Worm (Caenorhabditis elegans) whole organism, L4 larva: ENCODE measurements around the gene Y41E3.8.

Experiments used
- D1046.2 ChIP-seq: fragments of 200-800 bp; sonication (Bioruptor generic); IDR thresholded peaks from 2 replicates; pipeline ENCODE4 v1.3.6; 2022; ENCODE audit warnings: missing genetic modification characterization, missing compliant biosample characterization
- F10B5.3 ChIP-seq: sonication (generic microtip); optimal IDR thresholded peaks from 2 replicates; lab custom pipeline; 2016; ENCODE audit warnings: mild to moderate bottlenecking, missing genetic modification characterization, missing compliant biosample characterization
- F49E8.2 ChIP-seq: sonication (generic microtip); optimal IDR thresholded peaks from 2 replicates; lab custom pipeline; 2016; ENCODE audit warnings: missing compliant biosample characterization, mild to moderate bottlenecking, missing genetic modification characterization, borderline replicate concordance
- R02D3.7 ChIP-seq: fragments of 150-350 bp; sonication (generic microtip); optimal IDR thresholded peaks from 3 replicates; lab custom pipeline; 2014; ENCODE audit warnings: missing biosample characterization, missing genetic modification characterization
- T20F7.1 ChIP-seq: fragments of 200-800 bp; sonication (Bioruptor generic); optimal IDR thresholded peaks from 2 replicates; lab custom pipeline; 2018; ENCODE audit warnings: mild to moderate bottlenecking, missing genetic modification characterization, missing compliant biosample characterization
- Y5F2A.4 ChIP-seq: fragments of 200-800 bp; sonication (Bioruptor generic); optimal IDR thresholded peaks from 2 replicates; lab custom pipeline; 2018; ENCODE audit warnings: mild to moderate bottlenecking, missing genetic modification characterization, missing compliant biosample characterization
- Y75B8A.6 ChIP-seq: fragments of 200-800 bp; sonication (Bioruptor generic); IDR thresholded peaks from 2 replicates; pipeline ENCODE4 v1.3.6; 2022; ENCODE audit warnings: missing genetic modification reagents, missing genetic modification characterization, missing compliant biosample characterization
- aha-1 ChIP-seq: fragments of 150-350 bp; peaks from one replicate; lab custom pipeline; 2014; ENCODE audit warnings: missing biosample characterization, missing genetic modification characterization
- ceh-44 ChIP-seq: fragments of 200-800 bp; sonication (Bioruptor generic); IDR thresholded peaks from 2 replicates; pipeline ENCODE4 v1.3.6; 2022; ENCODE audit warnings: missing genetic modification reagents, missing genetic modification characterization, missing compliant biosample characterization
- ceh-82 ChIP-seq: sonication (generic microtip); optimal IDR thresholded peaks from 2 replicates; lab custom pipeline; 2017; ENCODE audit warnings: missing biosample characterization, missing genetic modification characterization
- cey-2 ChIP-seq: sonication (generic microtip); optimal IDR thresholded peaks from 3 replicates; lab custom pipeline; 2017; ENCODE audit warnings: missing genetic modification characterization, mild to moderate bottlenecking, missing compliant biosample characterization, antibody characterized with exemption, borderline replicate concordance; ENCODE audit not compliant: insufficient read depth
- daf-12 ChIP-seq: fragments of 150-350 bp; optimal IDR thresholded peaks from 2 replicates; lab custom pipeline; 2014; ENCODE audit warnings: missing biosample characterization, missing genetic modification reagents, missing genetic modification characterization
- daf-16 ChIP-seq, 3 experiments: sonication (generic microtip); optimal IDR thresholded peaks; 2 replicates each; lab custom pipeline; 2016 to 2017; ENCODE audit warnings: missing genetic modification characterization in 3 of 3, missing genetic modification reagents in 3 of 3, mild to moderate bottlenecking in 2 of 3, missing compliant biosample characterization in 2 of 3, missing biosample characterization in 1 of 3, moderate library complexity in 1 of 3
- dpl-1 ChIP-seq: fragments of 150-350 bp; optimal IDR thresholded peaks from 2 replicates; lab custom pipeline; 2014; ENCODE audit warnings: missing biosample characterization, missing genetic modification reagents, missing genetic modification characterization
- dve-1 ChIP-seq: sonication (generic microtip); optimal IDR thresholded peaks from 2 replicates; lab custom pipeline; 2017; ENCODE audit warnings: antibody characterized with exemption, mild to moderate bottlenecking, missing genetic modification characterization, missing compliant biosample characterization; ENCODE audit not compliant: insufficient read depth
- hlh-11 ChIP-seq: fragments of 200-800 bp; sonication (Bioruptor generic); optimal IDR thresholded peaks from 2 replicates; lab custom pipeline; 2018; ENCODE audit warnings: mild to moderate bottlenecking, missing genetic modification characterization, missing compliant biosample characterization
- hlh-30 ChIP-seq: sonication (generic microtip); optimal IDR thresholded peaks from 2 replicates; lab custom pipeline; 2017; ENCODE audit warnings: antibody characterized with exemption, mild to moderate bottlenecking, missing genetic modification characterization, missing compliant biosample characterization; ENCODE audit not compliant: insufficient read depth
- hmg-1.1 ChIP-seq: fragments of 200-800 bp; sonication (Bioruptor generic); IDR thresholded peaks from 2 replicates; pipeline ENCODE4 v1.3.6; 2022; ENCODE audit warnings: missing genetic modification reagents, missing genetic modification characterization, missing compliant biosample characterization
- jun-1 ChIP-seq: fragments of 150-350 bp; optimal IDR thresholded peaks from 2 replicates; lab custom pipeline; 2014; ENCODE audit warnings: missing biosample characterization, missing genetic modification reagents, missing genetic modification characterization
- lim-7 ChIP-seq: fragments of 200-800 bp; sonication (Bioruptor generic); IDR thresholded peaks from 2 replicates; pipeline ENCODE4 v1.3.6; 2022; ENCODE audit warnings: missing genetic modification characterization, missing compliant biosample characterization
- lin-1 ChIP-seq: fragments of 200-800 bp; sonication (Bioruptor generic); IDR thresholded peaks from 2 replicates; pipeline ENCODE4 v1.3.6; 2022; ENCODE audit warnings: missing genetic modification reagents, missing genetic modification characterization, missing compliant biosample characterization
- lin-13 ChIP-seq: fragments of 150-350 bp; optimal IDR thresholded peaks from 2 replicates; lab custom pipeline; 2014; ENCODE audit warnings: missing biosample characterization, missing genetic modification reagents, missing genetic modification characterization
- lin-15B ChIP-seq: fragments of 150-350 bp; sonication (generic microtip); optimal IDR thresholded peaks from 3 replicates; lab custom pipeline; 2014; ENCODE audit warnings: missing biosample characterization, missing genetic modification characterization
- lin-38 ChIP-seq: fragments of 200-800 bp; sonication (Bioruptor generic); IDR thresholded peaks from 2 replicates; pipeline ENCODE4 v1.3.6; 2022; ENCODE audit warnings: missing genetic modification reagents, missing genetic modification characterization, missing compliant biosample characterization
- lin-39 ChIP-seq: fragments of 150-350 bp; optimal IDR thresholded peaks from 2 replicates; lab custom pipeline; 2014; ENCODE audit warnings: missing biosample characterization, missing genetic modification reagents, missing genetic modification characterization
- lsy-2 ChIP-seq, 2 experiments: fragments of 150-350 bp in 1 of 2; sonication (generic microtip) in 1 of 2; optimal IDR thresholded peaks; 2 replicates each; lab custom pipeline; 2014 to 2017; ENCODE audit warnings: missing biosample characterization in 2 of 2, missing genetic modification characterization in 2 of 2
- mdl-1 ChIP-seq, 2 experiments: fragments of 150-350 bp in 1 of 2; sonication (generic microtip) in 1 of 2; optimal IDR thresholded peaks; 2 replicates each; lab custom pipeline; 2014 to 2017; ENCODE audit warnings: missing biosample characterization in 2 of 2, missing genetic modification characterization in 2 of 2
- mep-1 ChIP-seq: fragments of 150-350 bp; sonication (generic microtip); optimal IDR thresholded peaks from 3 replicates; lab custom pipeline; 2014; ENCODE audit warnings: missing biosample characterization, missing genetic modification characterization
- mes-2 ChIP-seq: sonication (generic microtip); optimal IDR thresholded peaks from 2 replicates; lab custom pipeline; 2016; ENCODE audit warnings: missing genotype, mild to moderate bottlenecking, missing genetic modification characterization, missing compliant biosample characterization; ENCODE audit not compliant: poor library complexity, severe bottlenecking
- nhr-102 ChIP-seq: sonication (generic microtip); optimal IDR thresholded peaks from 2 replicates; lab custom pipeline; 2016; ENCODE audit warnings: mild to moderate bottlenecking, missing genetic modification characterization, moderate library complexity, missing compliant biosample characterization
- nhr-11 ChIP-seq: fragments of 150-350 bp; optimal IDR thresholded peaks from 2 replicates; lab custom pipeline; 2014; ENCODE audit warnings: missing biosample characterization, missing genetic modification characterization
- nhr-28 ChIP-seq: fragments of 150-350 bp; optimal IDR thresholded peaks from 2 replicates; lab custom pipeline; 2014; ENCODE audit warnings: missing biosample characterization, missing genetic modification characterization
- nhr-48 ChIP-seq: sonication (generic microtip); optimal IDR thresholded peaks from 2 replicates; lab custom pipeline; 2016; ENCODE audit warnings: mild to moderate bottlenecking, missing genetic modification characterization, missing compliant biosample characterization
- nhr-6 ChIP-seq: fragments of 150-350 bp; optimal IDR thresholded peaks from 2 replicates; lab custom pipeline; 2014; ENCODE audit warnings: missing biosample characterization, missing genetic modification characterization
- nhr-77 ChIP-seq: fragments of 150-350 bp; optimal IDR thresholded peaks from 2 replicates; lab custom pipeline; 2014; ENCODE audit warnings: missing biosample characterization, missing genetic modification characterization
- pha-4 ChIP-seq, 2 experiments: fragments of 150-350 bp in 1 of 2; fragments of 200-800 bp in 1 of 2; sonication (Bioruptor generic) in 1 of 2; IDR thresholded peaks in 1 of 2; optimal IDR thresholded peaks in 1 of 2; 2 replicates each; pipeline versions ENCODE4 v1.3.6 to Lab custom; 2014 to 2022; ENCODE audit warnings: missing genetic modification characterization in 2 of 2, missing genetic modification reagents in 2 of 2, missing biosample characterization in 1 of 2, missing compliant biosample characterization in 1 of 2
- rbr-2 ChIP-seq: sonication (generic microtip); optimal IDR thresholded peaks from 2 replicates; lab custom pipeline; 2016; ENCODE audit warnings: missing genotype, missing genetic modification characterization, missing compliant biosample characterization
- snpc-1.2 ChIP-seq: fragments of 200-800 bp; sonication (Bioruptor generic); IDR thresholded peaks from 2 replicates; pipeline ENCODE4 v1.3.6; 2022; ENCODE audit warnings: missing genetic modification reagents, missing genetic modification characterization, missing compliant biosample characterization
- snpc-4 ChIP-seq: fragments of 150-350 bp; optimal IDR thresholded peaks from 2 replicates; lab custom pipeline; 2014; ENCODE audit warnings: missing biosample characterization, missing genetic modification characterization
- spr-3 ChIP-seq: fragments of 200-800 bp; sonication (Bioruptor generic); optimal IDR thresholded peaks from 2 replicates; lab custom pipeline; 2018; ENCODE audit warnings: mild to moderate bottlenecking, missing genetic modification characterization, missing compliant biosample characterization
- tra-1 ChIP-seq: fragments of 200-800 bp; sonication (Bioruptor generic); IDR thresholded peaks from 2 replicates; pipeline ENCODE4 v1.3.6; 2022; ENCODE audit warnings: missing genetic modification reagents, missing genetic modification characterization, missing compliant biosample characterization
- unc-39 ChIP-seq: sonication (generic microtip); optimal IDR thresholded peaks from 2 replicates; lab custom pipeline; 2017; ENCODE audit warnings: missing biosample characterization, missing genetic modification characterization
- unc-62 ChIP-seq, 3 experiments: fragments of 150-350 bp in 1 of 3; sonication (generic microtip); optimal IDR thresholded peaks in 2 of 3; peaks in 1 of 3; 1 replicate in 1 of 3; 2 replicates in 2 of 3; lab custom pipeline; 2014 to 2017; ENCODE audit warnings: missing biosample characterization in 3 of 3, missing genetic modification characterization in 3 of 3, missing genetic modification reagents in 3 of 3, missing genotype in 1 of 3
- ztf-7 ChIP-seq: fragments of 150-350 bp; optimal IDR thresholded peaks from 2 replicates; lab custom pipeline; 2014; ENCODE audit warnings: missing biosample characterization, missing genetic modification characterization

Y41E3.8 gene

ce11 chrIV:15037492-15037891 is 8.7 kb upstream of the Y41E3.8 start:
- TF ChIP-seq snpc-1.2: 0 out of 2 replicates have a peak, but pooled peaks have one; percentile 31
- TF ChIP-seq unc-39: no peak
- no peak for TF ChIP-seq lin-1
- TF ChIP-seq lim-7 (GFP tag; lab: Robert Waterston, UW): no peak
- no peak for TF ChIP-seq Y75B8A.6 (GFP tag; lab: Robert Waterston, UW)
- TF ChIP-seq lin-15B (tag; lab: Kevin White, UChicago): no peak
- TF ChIP-seq, all 104 proteins: peak for 1

ce11 chrIV:15036974-15037373 is 8.2 kb upstream of the Y41E3.8 start, which contains the start of gene eef-1B.2:
Gene eef-1B.2, plus strand, starts transcription at chrIV:15037331.
- peak; percentile 9 for TF ChIP-seq F49E8.2 (tag; lab: Kevin White, UChicago)
- 0 out of 2 replicates have a peak, but pooled peaks have one; percentile 7 for TF ChIP-seq hmg-1.1 (GFP tag; lab: Robert Waterston, UW)
- no peak for TF ChIP-seq D1046.2
- TF ChIP-seq lin-38 (GFP tag; lab: Robert Waterston, UW): peak; percentile 50
- no peak for TF ChIP-seq spr-3
- no peak for TF ChIP-seq ceh-44 (GFP tag; lab: Robert Waterston, UW)
- TF ChIP-seq ceh-82 (tag; lab: Kevin White, UChicago): no peak
- peak; percentile 8 for TF ChIP-seq hlh-11 (tag; lab: Kevin White, UChicago)
- no peak for TF ChIP-seq daf-12 (tag; lab: Kevin White, UChicago)
- TF ChIP-seq lsy-2 (tag; optimal IDR thresholded peaks at IDR 0.05; lab: Kevin White, UChicago): peak in 1 of 2 experiments; percentile 87
- TF ChIP-seq mes-2 (tag; lab: Kevin White, UChicago): peak; percentile 80
- TF ChIP-seq hlh-30 (tag; lab: Kevin White, UChicago): peak; percentile 76
- 0 out of 2 replicates have a peak, but pooled peaks have one; percentile 20 for TF ChIP-seq snpc-1.2
- TF ChIP-seq lin-13 (GFP tag; lab: Kevin White, UChicago): peak; percentile 62
- no peak for TF ChIP-seq cey-2 (tag; lab: Kevin White, UChicago)
- TF ChIP-seq ztf-7 (tag; lab: Kevin White, UChicago): peak; percentile 79
- TF ChIP-seq nhr-77 (tag; lab: Kevin White, UChicago): peak; percentile 11
- TF ChIP-seq mep-1 (tag; lab: Kevin White, UChicago): peak; percentile 82
- TF ChIP-seq aha-1: peak; percentile 97
- TF ChIP-seq T20F7.1: no peak
- TF ChIP-seq rbr-2: peak; percentile 27
- TF ChIP-seq R02D3.7 (tag; lab: Kevin White, UChicago): no peak
- TF ChIP-seq tra-1 (GFP tag; lab: Robert Waterston, UW): no peak
- no peak for TF ChIP-seq daf-16 (GFP tag; optimal IDR thresholded peaks at IDR 0.05; lab: Kevin White, UChicago)
- peak; percentile 8 for TF ChIP-seq daf-16 (tag; optimal IDR thresholded peaks at IDR 0.05; lab: Kevin White, UChicago)
- peak; percentile 23 for TF ChIP-seq nhr-11 (tag; lab: Kevin White, UChicago)
- TF ChIP-seq F10B5.3 (tag; lab: Kevin White, UChicago): no peak
- TF ChIP-seq nhr-48 (tag; lab: Kevin White, UChicago): no peak
- no peak for TF ChIP-seq nhr-102
- peak in 1 of 2 experiments; percentile 38 for TF ChIP-seq unc-62 (GFP tag; optimal IDR thresholded peaks at IDR 0.05 in 1 of 2; lab: Kevin White, UChicago)
- no peak for TF ChIP-seq unc-62 (tag; optimal IDR thresholded peaks at IDR 0.05; lab: Kevin White, UChicago)
- no peak for TF ChIP-seq lin-39 (tag; lab: Kevin White, UChicago)
- no peak for TF ChIP-seq pha-4 (GFP tag; IDR thresholded peaks at IDR 0.05; lab: Robert Waterston, UW)
- peak; percentile 0 for TF ChIP-seq pha-4 (tag; optimal IDR thresholded peaks at IDR 0.05; lab: Kevin White, UChicago)
- peak; percentile 51 for TF ChIP-seq nhr-6 (tag; lab: Kevin White, UChicago)
- peak; percentile 94 for TF ChIP-seq dpl-1 (GFP tag; lab: Kevin White, UChicago)
- TF ChIP-seq mdl-1 (tag; optimal IDR thresholded peaks at IDR 0.05; lab: Kevin White, UChicago): peak in 1 of 2 experiments; percentile 21
- no peak for TF ChIP-seq Y75B8A.6 (GFP tag; lab: Robert Waterston, UW)
- TF ChIP-seq snpc-4 (tag; lab: Kevin White, UChicago): no peak
- no peak for TF ChIP-seq Y5F2A.4
- peak; percentile 66 for TF ChIP-seq nhr-28 (tag; lab: Kevin White, UChicago)
- no peak for TF ChIP-seq jun-1 (tag; lab: Kevin White, UChicago)
- TF ChIP-seq dve-1: peak; percentile 63
